Fruit fly (Drosophila melanogaster) whole organism, embryonic: ENCODE measurements around the gene CG32713.

Experiments
- Aef1 ChIP-seq: fragments of 200-800 bp; sonication (Bioruptor generic); IDR thresholded peaks from 3 replicates; pipeline ENCODE4 v1.3.6; 2022; ENCODE audit warnings: missing biosample characterization, missing genetic modification characterization
- CG10321 ChIP-seq: fragments of 200-800 bp; sonication (Bioruptor generic); IDR thresholded peaks from 2 replicates; pipeline ENCODE4 v1.3.6; 2022; ENCODE audit warnings: missing biosample characterization, missing genetic modification characterization
- CG11695 ChIP-seq: fragments of 200-800 bp; sonication (Bioruptor generic); IDR thresholded peaks from 3 replicates; pipeline ENCODE4 v1.3.6; 2022; ENCODE audit warnings: missing biosample characterization, missing genetic modification characterization
- CG12391 ChIP-seq: fragments of 200-800 bp; sonication (Bioruptor generic); optimal IDR thresholded peaks from 3 replicates; lab custom pipeline; 2018; ENCODE audit warnings: missing biosample characterization, mild to moderate bottlenecking, missing genetic modification characterization, moderate library complexity
- CG13296 ChIP-seq: fragments of 200-800 bp; sonication (Bioruptor generic); optimal IDR thresholded peaks from 3 replicates; lab custom pipeline; 2018; ENCODE audit warnings: missing biosample characterization, mild to moderate bottlenecking, missing genetic modification characterization
- CG14710 ChIP-seq: fragments of 200-800 bp; sonication (Bioruptor generic); optimal IDR thresholded peaks from 3 replicates; lab custom pipeline; 2019; ENCODE audit warnings: missing biosample characterization, mild to moderate bottlenecking, missing genetic modification characterization, moderate library complexity
- CG15073 ChIP-seq: fragments of 200-800 bp; sonication (Bioruptor generic); optimal IDR thresholded peaks from 2 replicates; lab custom pipeline; 2016; ENCODE audit warnings: missing biosample characterization, missing genetic modification characterization
- CG1529 ChIP-seq: fragments of 200-800 bp; sonication (Bioruptor generic); optimal IDR thresholded peaks from 3 replicates; lab custom pipeline; 2018; ENCODE audit warnings: missing biosample characterization, missing genetic modification characterization
- CG1647 ChIP-seq: fragments of 200-800 bp; sonication (Bioruptor generic); optimal IDR thresholded peaks from 3 replicates; lab custom pipeline; 2016; ENCODE audit warnings: missing biosample characterization, missing genetic modification characterization
- CG32767 ChIP-seq: fragments of 200-800 bp; sonication (Bioruptor generic); IDR thresholded peaks from 2 replicates; pipeline ENCODE4 v1.3.6; 2022; ENCODE audit warnings: missing biosample characterization, missing genetic modification characterization
- CG3281 ChIP-seq: fragments of 200-800 bp; sonication (Bioruptor generic); optimal IDR thresholded peaks from 3 replicates; lab custom pipeline; 2017; ENCODE audit warnings: missing biosample characterization, mild to moderate bottlenecking, missing genetic modification characterization
- CG33557 ChIP-seq: fragments of 200-800 bp; sonication (Bioruptor generic); optimal IDR thresholded peaks from 2 replicates; lab custom pipeline; 2019; ENCODE audit warnings: missing biosample characterization, mild to moderate bottlenecking, missing genetic modification characterization, moderate library complexity
- CG3838 ChIP-seq: fragments of 200-800 bp; sonication (Bioruptor generic); optimal IDR thresholded peaks from 3 replicates; lab custom pipeline; 2016; ENCODE audit warnings: missing biosample characterization, missing genetic modification characterization
- CG4424 ChIP-seq: fragments of 200-800 bp; sonication (Bioruptor generic); optimal IDR thresholded peaks from 3 replicates; lab custom pipeline; 2016; ENCODE audit warnings: missing biosample characterization, missing genetic modification characterization
- CG4730 ChIP-seq: fragments of 200-800 bp; sonication (Bioruptor generic); IDR thresholded peaks from 2 replicates; pipeline ENCODE4 v1.3.6; 2022; ENCODE audit warnings: missing biosample characterization, missing genetic modification characterization
- CG6791 ChIP-seq: fragments of 200-800 bp; sonication (Bioruptor generic); IDR thresholded peaks from 3 replicates; pipeline ENCODE4 v1.3.6; 2022; ENCODE audit warnings: missing biosample characterization, missing genetic modification characterization; ENCODE audit not compliant: partially characterized antibody
- CG7271 ChIP-seq: fragments of 200-800 bp; sonication (Bioruptor generic); optimal IDR thresholded peaks from 2 replicates; lab custom pipeline; 2018; ENCODE audit warnings: missing biosample characterization, mild to moderate bottlenecking, missing genetic modification characterization, moderate library complexity
- CG8089 ChIP-seq: fragments of 200-800 bp; sonication (Bioruptor generic); optimal IDR thresholded peaks from 3 replicates; lab custom pipeline; 2016; ENCODE audit warnings: missing biosample characterization, missing genetic modification characterization
- CG8290 ChIP-seq, 3 experiments: fragments of 200-800 bp; sonication (Bioruptor generic); optimal IDR thresholded peaks; 2 replicates each; lab custom pipeline; 2016 to 2019; ENCODE audit warnings: missing biosample characterization in 3 of 3, missing genetic modification characterization in 3 of 3, mild to moderate bottlenecking in 2 of 3, moderate library complexity in 1 of 3
- CG9727 ChIP-seq: fragments of 200-800 bp; sonication (Bioruptor generic); optimal IDR thresholded peaks from 3 replicates; lab custom pipeline; 2017; ENCODE audit warnings: missing biosample characterization, mild to moderate bottlenecking, missing genetic modification characterization
- CG9932 ChIP-seq: fragments of 200-800 bp; sonication (Bioruptor generic); IDR thresholded peaks from 2 replicates; pipeline ENCODE4 v1.3.6; 2022; ENCODE audit warnings: missing biosample characterization, missing genetic modification characterization
- D19A ChIP-seq: fragments of 200-800 bp; optimal IDR thresholded peaks from 3 replicates; lab custom pipeline; 2019; ENCODE audit warnings: missing biosample characterization, mild to moderate bottlenecking, missing genetic modification characterization, moderate library complexity
- Dp ChIP-seq: fragments of 200-800 bp; sonication (Bioruptor generic); optimal IDR thresholded peaks from 2 replicates; lab custom pipeline; 2018; ENCODE audit warnings: missing biosample characterization, mild to moderate bottlenecking, missing genetic modification characterization, moderate library complexity
- E2f2 ChIP-seq: fragments of 200-800 bp; sonication (Bioruptor generic); IDR thresholded peaks from 2 replicates; pipeline ENCODE4 v1.3.6; 2022; ENCODE audit warnings: missing biosample characterization, missing genetic modification characterization
- HLH54F ChIP-seq: fragments of 200-800 bp; sonication (Bioruptor generic); optimal IDR thresholded peaks from 3 replicates; lab custom pipeline; 2016; ENCODE audit warnings: missing biosample characterization, missing genetic modification characterization
- Med ChIP-seq: fragments of 200-800 bp; sonication (Bioruptor generic); peaks from one replicate; lab custom pipeline; 2016; ENCODE audit warnings: missing biosample characterization, missing genetic modification characterization, mild to moderate bottlenecking, inconsistent platforms, moderate library complexity
- NFAT ChIP-seq: fragments of 200-800 bp; sonication (Bioruptor generic); IDR thresholded peaks from 2 replicates; pipeline ENCODE4 v1.3.6; 2022; ENCODE audit warnings: missing biosample characterization, missing genetic modification characterization
- Poxn ChIP-seq: fragments of 200-800 bp; sonication (Bioruptor generic); IDR thresholded peaks from 2 replicates; pipeline ENCODE4 v1.3.6; 2022; ENCODE audit warnings: missing biosample characterization, missing genetic modification characterization
- Six4 ChIP-seq: fragments of 200-800 bp; sonication (Bioruptor generic); optimal IDR thresholded peaks from 2 replicates; lab custom pipeline; 2016; ENCODE audit warnings: missing biosample characterization, missing genetic modification characterization
- Sox100B ChIP-seq: fragments of 200-800 bp; sonication (Bioruptor generic); optimal IDR thresholded peaks from 3 replicates; lab custom pipeline; 2018; ENCODE audit warnings: missing biosample characterization, mild to moderate bottlenecking, missing genetic modification characterization
- Ssrp ChIP-seq: fragments of 200-800 bp; sonication (Bioruptor generic); optimal IDR thresholded peaks from 2 replicates; lab custom pipeline; 2018; ENCODE audit warnings: missing biosample characterization, mild to moderate bottlenecking, missing genetic modification characterization, moderate library complexity
- Taf1 ChIP-seq: fragments of 200-800 bp; sonication (Bioruptor generic); IDR thresholded peaks from 2 replicates; pipeline ENCODE4 v1.3.6; 2022; ENCODE audit warnings: missing biosample characterization, missing genetic modification characterization
- Trl ChIP-seq, 3 experiments: fragments of >200 bp in 2 of 3; fragments of 200-800 bp in 1 of 3; sonication (Bioruptor generic) in 1 of 3; optimal IDR thresholded peaks; 2 replicates in 1 of 3; 3 replicates in 2 of 3; lab custom pipeline; 2016 to 2017; ENCODE audit warnings: missing biosample characterization in 1 of 3, missing genetic modification characterization in 1 of 3
- ap ChIP-seq: fragments of 200-800 bp; sonication (Bioruptor generic); IDR thresholded peaks from 2 replicates; pipeline ENCODE4 v1.3.6; 2022; ENCODE audit warnings: missing biosample characterization, missing genetic modification characterization
- chif ChIP-seq, 2 experiments: fragments of 200-800 bp; sonication (Bioruptor generic); optimal IDR thresholded peaks; 3 replicates each; lab custom pipeline; 2016; ENCODE audit warnings: missing biosample characterization in 2 of 2, missing genetic modification characterization in 2 of 2
- corto ChIP-seq: fragments of 200-800 bp; sonication (Bioruptor generic); optimal IDR thresholded peaks from 2 replicates; lab custom pipeline; 2016; ENCODE audit warnings: missing biosample characterization, mild to moderate bottlenecking, missing genetic modification characterization, moderate library complexity
- croc ChIP-seq: fragments of 200-800 bp; sonication (Bioruptor generic); conservative IDR thresholded peaks from 3 replicates; pipeline ENCODE4 v1.3.6; 2022; ENCODE audit warnings: missing biosample characterization, missing genetic modification characterization
- dan ChIP-seq: fragments of 200-800 bp; sonication (Bioruptor generic); IDR thresholded peaks from 2 replicates; pipeline ENCODE4 v1.3.6; 2022; ENCODE audit warnings: missing biosample characterization, missing genetic modification characterization
- gfzf ChIP-seq: fragments of 200-800 bp; sonication (Bioruptor generic); optimal IDR thresholded peaks from 2 replicates; lab custom pipeline; 2016; ENCODE audit warnings: missing biosample characterization, mild to moderate bottlenecking, missing genetic modification characterization, moderate library complexity
- gsb-n ChIP-seq: fragments of 200-800 bp; sonication (Bioruptor generic); optimal IDR thresholded peaks from 3 replicates; lab custom pipeline; 2018; ENCODE audit warnings: missing biosample characterization, mild to moderate bottlenecking, missing genetic modification characterization
- hth ChIP-seq: fragments of >200 bp; optimal IDR thresholded peaks from 2 replicates; lab custom pipeline; 2017; ENCODE audit warnings: inconsistent platforms
- lbe ChIP-seq: fragments of 200-800 bp; sonication (Bioruptor generic); optimal IDR thresholded peaks from 2 replicates; lab custom pipeline; 2016; ENCODE audit warnings: missing biosample characterization, mild to moderate bottlenecking, missing genetic modification characterization
- mam ChIP-seq: fragments of 200-800 bp; sonication (Bioruptor generic); optimal IDR thresholded peaks from 3 replicates; lab custom pipeline; 2016; ENCODE audit warnings: missing biosample characterization, missing genetic modification characterization
- p53 ChIP-seq: fragments of 200-800 bp; sonication (Bioruptor generic); optimal IDR thresholded peaks from 2 replicates; lab custom pipeline; 2016; ENCODE audit warnings: missing biosample characterization, missing genetic modification characterization
- ro ChIP-seq: fragments of 200-800 bp; sonication (Bioruptor generic); IDR thresholded peaks from 2 replicates; pipeline ENCODE4 v1.3.6; 2022; ENCODE audit warnings: missing biosample characterization, missing genetic modification characterization
- salm ChIP-seq: fragments of 200-800 bp; sonication (Bioruptor generic); optimal IDR thresholded peaks from 2 replicates; lab custom pipeline; 2018; ENCODE audit warnings: missing biosample characterization, mild to moderate bottlenecking, missing genetic modification characterization
- seq ChIP-seq: fragments of 200-800 bp; sonication (Bioruptor generic); IDR thresholded peaks from 2 replicates; pipeline ENCODE4 v1.3.6; 2022; ENCODE audit warnings: missing biosample characterization, missing genetic modification characterization
- sr ChIP-seq: fragments of 200-800 bp; sonication (Bioruptor generic); IDR thresholded peaks from 3 replicates; pipeline ENCODE4 v1.3.6; 2022; ENCODE audit warnings: missing biosample characterization, missing genetic modification characterization
- ttk ChIP-seq: fragments of 200-800 bp; sonication (Bioruptor generic); IDR thresholded peaks from 2 replicates; pipeline ENCODE4 v2.1.2; 2022; ENCODE audit warnings: missing biosample characterization, missing genetic modification characterization
- wek ChIP-seq: fragments of 200-800 bp; sonication (Bioruptor generic); optimal IDR thresholded peaks from 3 replicates; lab custom pipeline; 2018; ENCODE audit warnings: missing biosample characterization, mild to moderate bottlenecking, missing genetic modification characterization, moderate library complexity

CG32713 gene

dm6 chrX:8444883-8445572 is 12.4 kb downstream of the CG32713 start (continued):
- TF ChIP-seq CG9932 (peak; percentile 40), CG3281 (peak; percentile 24), Med (GFP tag; lab: Kevin White, UChicago) (peak; percentile 76), CG12391 (peak; percentile 83), Taf1 (GFP tag; lab: Robert Waterston, UW) (no peak), HLH54F (GFP tag; lab: Kevin White, UChicago) (no peak), seq (GFP tag; lab: Robert Waterston, UW) (no peak), CG1529 (no peak), CG15073 (GFP tag; lab: Kevin White, UChicago) (no peak), Poxn (GFP tag; lab: Robert Waterston, UW) (no peak), CG4424 (GFP tag; lab: Kevin White, UChicago) (peak; percentile 49), lbe (GFP tag; lab: Kevin White, UChicago) (no peak), salm (tag; lab: Kevin White, UChicago) (no peak), Six4 (GFP tag; lab: Kevin White, UChicago) (peak; percentile 17), NFAT (GFP tag; lab: Robert Waterston, UW) (no peak), croc (GFP tag; lab: Robert Waterston, UW) (peak; percentile 51; the same call in 2 of the 3 replicates), gfzf (no peak), CG4730 (GFP tag; lab: Robert Waterston, UW) (0 out of 2 replicates have a peak, but pooled peaks have one; percentile 12), Trl (optimal IDR thresholded peaks at IDR 0.05; lab: Kevin White, UChicago) (no peak), Trl (GFP tag; optimal IDR thresholded peaks at IDR 0.05; lab: Kevin White, UChicago) (no peak), chif (GFP tag; optimal IDR thresholded peaks at IDR 0.05; lab: Kevin White, UChicago) (no peak), CG14710 (tag; lab: Kevin White, UChicago) (peak; percentile 82), CG33557 (peak; percentile 68), ap (GFP tag; lab: Robert Waterston, UW) (0 out of 2 replicates have a peak, but pooled peaks have one; percentile 33), Aef1 (no peak), ttk (GFP tag; lab: Robert Waterston, UW) (no peak), CG10321 (GFP tag; lab: Robert Waterston, UW) (no peak), gsb-n (tag; lab: Kevin White, UChicago) (peak; percentile 71), CG13296 (GFP tag; lab: Kevin White, UChicago) (no peak), CG1647 (GFP tag; lab: Kevin White, UChicago) (no peak), CG32767 (GFP tag; lab: Robert Waterston, UW) (no peak), CG7271 (tag; lab: Kevin White, UChicago) (peak; percentile 23), CG8290 (GFP tag; optimal IDR thresholded peaks at IDR 0.05; lab: Kevin White, UChicago) (no peak), CG8290 (tag; optimal IDR thresholded peaks at IDR 0.05; lab: Kevin White, UChicago) (peak in 1 of 2 experiments; percentile 76), Dp (no peak), Sox100B (GFP tag; lab: Kevin White, UChicago) (peak; percentile 64), sr (GFP tag; lab: Robert Waterston, UW) (0 out of 3 replicates have a peak, but pooled peaks have one; percentile 19), CG11695 (0 out of 3 replicates have a peak, but pooled peaks have one; percentile 57), corto (no peak), CG8089 (GFP tag; lab: Kevin White, UChicago) (no peak), CG3838 (GFP tag; lab: Kevin White, UChicago) (no peak), D19A (tag; lab: Kevin White, UChicago) (peak; percentile 77), CG6791 (GFP tag; lab: Robert Waterston, UW) (no peak), dan (no peak), E2f2 (peak; percentile 17; the same call in 1 of the 2 replicates), wek (GFP tag; lab: Kevin White, UChicago) (no peak), Ssrp (peak; percentile 81), ro (GFP tag; lab: Robert Waterston, UW) (peak; percentile 14; the same call in 1 of the 2 replicates), mam (GFP tag; lab: Kevin White, UChicago) (no peak), p53 (GFP tag; lab: Kevin White, UChicago) (no peak), hth (lab: Kevin White, UChicago) (no peak), CG9727 (GFP tag; lab: Kevin White, UChicago) (peak; percentile 84)
